Worm (Caenorhabditis elegans) whole organism, L2 larva: Measurements from ENCODE around the gene Y49F6B.19.

Experiments
- aly-2 ChIP-seq: fragments of 150-350 bp; optimal IDR thresholded peaks from 2 replicates; lab custom pipeline; 2014; ENCODE audit warnings: missing biosample characterization, missing genetic modification characterization
- blmp-1 ChIP-seq: sonication (generic microtip); optimal IDR thresholded peaks from 2 replicates; lab custom pipeline; 2017; ENCODE audit warnings: missing genetic modification characterization, mild to moderate bottlenecking, missing compliant biosample characterization, antibody characterized with exemption, moderate library complexity; ENCODE audit not compliant: insufficient read depth
- egl-27 ChIP-seq: sonication (generic microtip); optimal IDR thresholded peaks from 3 replicates; lab custom pipeline; 2017; ENCODE audit warnings: missing biosample characterization, missing genetic modification reagents, missing genetic modification characterization
- elt-3 ChIP-seq: sonication (generic microtip); optimal IDR thresholded peaks from 2 replicates; lab custom pipeline; 2017; ENCODE audit warnings: missing biosample characterization, missing genetic modification characterization
- lin-13 ChIP-seq: fragments of 150-350 bp; optimal IDR thresholded peaks from 2 replicates; lab custom pipeline; 2014; ENCODE audit warnings: missing biosample characterization, missing genetic modification reagents, missing genetic modification characterization
- lin-39 ChIP-seq: fragments of 150-350 bp; optimal IDR thresholded peaks from 2 replicates; lab custom pipeline; 2014; ENCODE audit warnings: missing biosample characterization, missing genetic modification reagents, missing genetic modification characterization
- lsy-2 ChIP-seq, 2 experiments: fragments of 150-350 bp in 1 of 2; sonication (generic microtip) in 1 of 2; optimal IDR thresholded peaks; 2 replicates each; lab custom pipeline; 2014 to 2017; ENCODE audit warnings: missing biosample characterization in 2 of 2, missing genetic modification characterization in 2 of 2
- nhr-11 ChIP-seq: fragments of 150-350 bp; optimal IDR thresholded peaks from 2 replicates; lab custom pipeline; 2014; ENCODE audit warnings: missing biosample characterization, missing genetic modification characterization
- nhr-12 ChIP-seq: fragments of 150-350 bp; optimal IDR thresholded peaks from 2 replicates; lab custom pipeline; 2014; ENCODE audit warnings: missing biosample characterization, missing genetic modification characterization
- nhr-23 ChIP-seq: fragments of 150-350 bp; optimal IDR thresholded peaks from 2 replicates; lab custom pipeline; 2014; ENCODE audit warnings: missing biosample characterization, missing genetic modification reagents, missing genetic modification characterization
- sem-4 ChIP-seq: fragments of 150-350 bp; optimal IDR thresholded peaks from 2 replicates; lab custom pipeline; 2014; ENCODE audit warnings: missing biosample characterization, missing genetic modification reagents, missing genetic modification characterization
- sma-3 ChIP-seq: sonication (generic microtip); optimal IDR thresholded peaks from 2 replicates; lab custom pipeline; 2016; ENCODE audit warnings: missing genetic modification reagents, missing genetic modification characterization, missing compliant biosample characterization
- snpc-4 ChIP-seq: fragments of 150-350 bp; optimal IDR thresholded peaks from 2 replicates; lab custom pipeline; 2014; ENCODE audit warnings: missing biosample characterization, missing genetic modification characterization
- zag-1 ChIP-seq: fragments of 150-350 bp; optimal IDR thresholded peaks from 2 replicates; lab custom pipeline; 2014; ENCODE audit warnings: missing biosample characterization, missing genetic modification characterization

DNA sequence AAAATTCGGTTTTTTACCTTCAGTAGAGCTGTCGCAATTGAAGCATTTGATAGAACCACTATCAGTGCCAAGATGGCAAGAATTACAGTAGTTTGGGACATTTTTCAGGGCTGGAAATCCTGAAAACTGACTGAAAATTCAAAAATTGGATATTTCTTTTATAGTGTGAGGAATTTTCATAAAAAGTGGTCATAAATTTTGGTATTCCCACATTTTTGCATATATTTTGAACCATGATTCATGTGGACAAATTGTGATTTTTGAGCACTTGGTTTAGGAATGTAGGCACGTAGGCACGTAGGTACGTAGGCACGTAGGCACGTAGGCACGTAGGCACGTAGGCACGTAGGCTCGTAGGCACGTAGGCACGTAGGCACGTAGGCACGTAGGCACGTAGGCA lies at the start of gene Y49F6B.19:
- no peak for TF ChIP-seq zag-1
- no peak for TF ChIP-seq snpc-4 (tag; lab: Kevin White, UChicago)
- TF ChIP-seq lin-13 (GFP tag; lab: Kevin White, UChicago): no peak
- TF ChIP-seq sem-4 (tag; lab: Kevin White, UChicago): no peak
- no peak for TF ChIP-seq sma-3 (GFP tag; lab: Kevin White, UChicago)
- TF ChIP-seq aly-2 (tag; lab: Kevin White, UChicago): no peak
- TF ChIP-seq nhr-11 (tag; lab: Kevin White, UChicago): no peak
- TF ChIP-seq egl-27: no peak
- TF ChIP-seq nhr-23 (tag; lab: Kevin White, UChicago): no peak
- no peak for TF ChIP-seq elt-3 (tag; lab: Kevin White, UChicago)
- TF ChIP-seq nhr-12: no peak
- TF ChIP-seq lin-39: no peak
- no peak for TF ChIP-seq lsy-2 (tag; optimal IDR thresholded peaks at IDR 0.05; lab: Kevin White, UChicago)
- TF ChIP-seq blmp-1 (tag; lab: Kevin White, UChicago): no peak
